Fruit fly (Drosophila melanogaster): ENCODE data around the gene Cht11.
A peak's percentile ranks its signal among the peaks of the same experiment; 100 is the strongest.

The Cht11 gene

DNA sequence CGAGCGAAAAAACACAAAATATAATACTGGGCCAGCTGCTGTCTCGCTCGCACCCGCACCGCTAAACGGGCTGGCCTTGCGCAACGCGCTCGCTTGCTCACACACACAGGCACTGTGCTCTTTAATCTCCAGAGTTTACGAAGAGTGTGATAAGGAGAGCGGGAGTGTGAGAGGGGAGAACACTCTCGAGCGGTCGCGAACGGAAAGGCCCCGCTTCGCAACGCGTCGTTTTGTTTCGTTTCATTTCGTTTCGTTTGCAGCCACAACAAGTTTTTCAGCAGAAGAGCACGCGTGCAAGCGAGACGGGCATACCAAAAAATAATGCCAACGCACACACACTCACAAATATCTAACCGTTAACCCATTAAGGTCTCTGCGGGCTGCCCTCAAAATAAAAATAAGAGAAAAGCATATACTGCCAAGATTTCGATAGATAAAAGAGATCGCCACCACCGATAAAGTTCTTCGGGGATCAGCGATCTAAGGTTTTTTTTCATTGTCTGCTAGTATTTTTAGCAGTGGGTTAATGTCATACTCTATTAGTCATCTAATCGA, 12.3 kb upstream of the Cht11 start (continued):
- peak; percentile 84 for TF ChIP-seq sens (GFP tag)
- TF ChIP-seq CG12659 (GFP tag; optimal IDR thresholded peaks at IDR 0.05), result peak; percentile 44
- TF ChIP-seq dmrt99B (tag; optimal IDR thresholded peaks at IDR 0.05), result peak; percentile 66
- no peak for TF ChIP-seq CG8388 (GFP tag; optimal IDR thresholded peaks at IDR 0.05)
- no peak for TF ChIP-seq CG9437 (GFP tag; optimal IDR thresholded peaks at IDR 0.05)
- TF ChIP-seq CG17385 (GFP tag; optimal IDR thresholded peaks at IDR 0.05), result peak; percentile 37
- no peak for TF ChIP-seq Camta (GFP tag; optimal IDR thresholded peaks at IDR 0.05)
- TF ChIP-seq salm (tag; optimal IDR thresholded peaks at IDR 0.05), result no peak
- peak; percentile 70; the same call in 2 of the 3 replicates for TF ChIP-seq Optix (GFP tag; IDR thresholded peaks at IDR 0.05)
- peak; percentile 62 for TF ChIP-seq HLH54F (GFP tag; optimal IDR thresholded peaks at IDR 0.05)
- peak; percentile 6 for TF ChIP-seq CG12071 (GFP tag; optimal IDR thresholded peaks at IDR 0.05)
- no peak for TF ChIP-seq unc-4 (GFP tag; IDR thresholded peaks at IDR 0.05; ENCODE audit: partially characterized antibody)
- peak; percentile 81 for TF ChIP-seq CG5180 (GFP tag; optimal IDR thresholded peaks at IDR 0.05)
- no peak for TF ChIP-seq MTF-1 (GFP tag; optimal IDR thresholded peaks at IDR 0.05; ENCODE audit: borderline replicate concordance)
- TF ChIP-seq trh (GFP tag; optimal IDR thresholded peaks at IDR 0.05), result no peak
- TF ChIP-seq kni (GFP tag; optimal IDR thresholded peaks at IDR 0.05), result peak; percentile 94
- TF ChIP-seq CG4328 (GFP tag; optimal IDR thresholded peaks at IDR 0.05), result peak; percentile 28
- peak; percentile 59; the same call in 1 of the 2 replicates for TF ChIP-seq CG8765 (GFP tag; IDR thresholded peaks at IDR 0.05)
- peak; percentile 20 for TF ChIP-seq CG3065 (GFP tag; optimal IDR thresholded peaks at IDR 0.05)
- TF ChIP-seq Meics (GFP tag; optimal IDR thresholded peaks at IDR 0.05), result peak; percentile 53
- peak; percentile 5 for TF ChIP-seq twi (tag; optimal IDR thresholded peaks at IDR 0.05)
- peak; percentile 10 for TF ChIP-seq CG31365 (tag; optimal IDR thresholded peaks at IDR 0.05)
- TF ChIP-seq CG18262 (tag; optimal IDR thresholded peaks at IDR 0.05), result peak; percentile 69
- TF ChIP-seq knrl (GFP tag; IDR thresholded peaks at IDR 0.05; ENCODE audit: partially characterized antibody), result no peak; the same call in 2 of the 3 replicates
- TF ChIP-seq Mrtf (GFP tag; IDR thresholded peaks at IDR 0.05), result peak; percentile 40; the same call in 1 of the 3 replicates
- 0 out of 3 replicates have a peak, but pooled peaks have one; percentile 51 for TF ChIP-seq otp (GFP tag; IDR thresholded peaks at IDR 0.05)
- no peak for TF ChIP-seq jing (GFP tag; optimal IDR thresholded peaks at IDR 0.05)
- TF ChIP-seq br (optimal IDR thresholded peaks at IDR 0.05), result no peak
- no peak for TF ChIP-seq CG1792 (GFP tag; optimal IDR thresholded peaks at IDR 0.05)
- TF ChIP-seq CG6254 (GFP tag; optimal IDR thresholded peaks at IDR 0.05), result no peak
- peak; percentile 38 for TF ChIP-seq schlank (tag; optimal IDR thresholded peaks at IDR 0.05)
- no peak for TF ChIP-seq Dref (GFP tag; IDR thresholded peaks at IDR 0.05)
- TF ChIP-seq CG14860 (GFP tag; IDR thresholded peaks at IDR 0.05; ENCODE audit: partially characterized antibody), result no peak
- peak; percentile 53 for TF ChIP-seq Sox102F (GFP tag; optimal IDR thresholded peaks at IDR 0.05)
- no peak for TF ChIP-seq NC2β (GFP tag; optimal IDR thresholded peaks at IDR 0.05)
- TF ChIP-seq HHEX (GFP tag; optimal IDR thresholded peaks at IDR 0.05), result peak; percentile 72
- peak; percentile 76 for TF ChIP-seq CG9932 (GFP tag; IDR thresholded peaks at IDR 0.05)
- peak; percentile 32; the same call in 1 of the 2 replicates for TF ChIP-seq Bgb (GFP tag; IDR thresholded peaks at IDR 0.05; ENCODE audit: partially characterized antibody)
- peak; percentile 81 for TF ChIP-seq Kr (GFP tag; optimal IDR thresholded peaks at IDR 0.05)
- TF ChIP-seq unpg (GFP tag; optimal IDR thresholded peaks at IDR 0.05), result peak; percentile 41
- TF ChIP-seq CG6791 (GFP tag; IDR thresholded peaks at IDR 0.05; ENCODE audit: partially characterized antibody), result peak; percentile 65; the same call in 2 of the 3 replicates
- peak; percentile 29; the same call in 1 of the 3 replicates for TF ChIP-seq CG34422 (GFP tag; IDR thresholded peaks at IDR 0.05)
- TF ChIP-seq bcd (GFP tag; optimal IDR thresholded peaks at IDR 0.05), result peak; percentile 52
- TF ChIP-seq zen2 (GFP tag; IDR thresholded peaks at IDR 0.05; ENCODE audit: partially characterized antibody), result no peak
- peak; percentile 77 for TF ChIP-seq dysf (GFP tag; IDR thresholded peaks at IDR 0.05)
- TF ChIP-seq luna (GFP tag; optimal IDR thresholded peaks at IDR 0.05), result no peak
- TF ChIP-seq Ssrp (tag; optimal IDR thresholded peaks at IDR 0.05), result no peak
- peak in 1 of 3 experiments; percentile 74 for TF ChIP-seq Stat92E (GFP tag; optimal IDR thresholded peaks at IDR 0.05)
- no peak for TF ChIP-seq CG12236 (GFP tag; optimal IDR thresholded peaks at IDR 0.05)
